Fruit fly (Drosophila melanogaster) whole organism, embryonic: ENCODE measurements around the gene Cyp310a1.

Source experiments
- Aef1 ChIP-seq: fragments of 200-800 bp; sonication (Bioruptor generic); IDR thresholded peaks from 3 replicates; pipeline ENCODE4 v1.3.6; 2022; ENCODE audit warnings: missing biosample characterization, missing genetic modification characterization
- CG11085 ChIP-seq: fragments of 200-800 bp; sonication (Bioruptor generic); IDR thresholded peaks from 2 replicates; pipeline ENCODE4 v1.3.6; 2022; ENCODE audit warnings: missing biosample characterization, missing genetic modification characterization
- CG12659 ChIP-seq: fragments of 200-800 bp; sonication (Bioruptor generic); optimal IDR thresholded peaks from 3 replicates; lab custom pipeline; 2017; ENCODE audit warnings: mild to moderate bottlenecking, missing biosample characterization, missing genetic modification reagents, missing genetic modification characterization
- CG12769 ChIP-seq: fragments of 200-800 bp; sonication (Bioruptor generic); optimal IDR thresholded peaks from 2 replicates; lab custom pipeline; 2019; ENCODE audit warnings: missing biosample characterization, mild to moderate bottlenecking, missing genetic modification characterization, moderate library complexity
- CG13424 ChIP-seq: fragments of 200-800 bp; sonication (Bioruptor generic); optimal IDR thresholded peaks from 2 replicates; lab custom pipeline; 2019; ENCODE audit warnings: missing biosample characterization, mild to moderate bottlenecking, missing genetic modification characterization, moderate library complexity
- CG14860 ChIP-seq: fragments of 200-800 bp; sonication (Bioruptor generic); IDR thresholded peaks from 3 replicates; pipeline ENCODE4 v1.3.6; 2022; ENCODE audit warnings: missing biosample characterization, missing genetic modification characterization; ENCODE audit not compliant: partially characterized antibody
- CG16813 ChIP-seq: fragments of 200-800 bp; sonication (Bioruptor generic); IDR thresholded peaks from 3 replicates; pipeline ENCODE4 v1.3.6; 2022; ENCODE audit warnings: missing biosample characterization, missing genetic modification characterization; ENCODE audit not compliant: partially characterized antibody
- CG18476 ChIP-seq: fragments of 200-800 bp; sonication (Bioruptor generic); optimal IDR thresholded peaks from 2 replicates; lab custom pipeline; 2016; ENCODE audit warnings: missing biosample characterization, mild to moderate bottlenecking, missing genetic modification characterization
- CG18619 ChIP-seq: fragments of 200-800 bp; sonication (Bioruptor generic); optimal IDR thresholded peaks from 3 replicates; lab custom pipeline; 2017; ENCODE audit warnings: missing biosample characterization, mild to moderate bottlenecking, missing genetic modification characterization
- CG2120 ChIP-seq: fragments of 200-800 bp; sonication (Bioruptor generic); optimal IDR thresholded peaks from 3 replicates; lab custom pipeline; 2016; ENCODE audit warnings: missing biosample characterization, missing genetic modification characterization
- CG2129 ChIP-seq: fragments of 200-800 bp; sonication (Bioruptor generic); IDR thresholded peaks from 2 replicates; pipeline ENCODE4 v1.3.6; 2022; ENCODE audit warnings: missing biosample characterization, missing genetic modification characterization; ENCODE audit not compliant: partially characterized antibody
- CG30403 ChIP-seq: fragments of 200-800 bp; sonication (Bioruptor generic); optimal IDR thresholded peaks from 3 replicates; lab custom pipeline; 2016; ENCODE audit warnings: missing biosample characterization, missing genetic modification characterization
- CG4820 ChIP-seq: fragments of 200-800 bp; sonication (Bioruptor generic); optimal IDR thresholded peaks from 3 replicates; lab custom pipeline; 2016; ENCODE audit warnings: missing biosample characterization, missing genetic modification characterization
- CG6272 ChIP-seq: fragments of 200-800 bp; sonication (Bioruptor generic); IDR thresholded peaks from 2 replicates; pipeline ENCODE4 v1.3.6; 2022; ENCODE audit warnings: missing biosample characterization, missing genetic modification characterization
- CG7357 ChIP-seq: fragments of 200-800 bp; sonication (Bioruptor generic); IDR thresholded peaks from 3 replicates; pipeline ENCODE4 v1.3.6; 2022; ENCODE audit warnings: missing biosample characterization, missing genetic modification characterization
- CG7556 ChIP-seq: fragments of 200-800 bp; sonication (Bioruptor generic); optimal IDR thresholded peaks from 2 replicates; lab custom pipeline; 2017; ENCODE audit warnings: missing biosample characterization, mild to moderate bottlenecking, missing genetic modification characterization
- CG8281 ChIP-seq: fragments of 200-800 bp; sonication (Bioruptor generic); optimal IDR thresholded peaks from 2 replicates; lab custom pipeline; 2018; ENCODE audit warnings: missing biosample characterization, mild to moderate bottlenecking, missing genetic modification characterization, moderate library complexity
- CG8290 ChIP-seq, 3 experiments: fragments of 200-800 bp; sonication (Bioruptor generic); optimal IDR thresholded peaks; 2 replicates each; lab custom pipeline; 2016 to 2019; ENCODE audit warnings: missing biosample characterization in 3 of 3, missing genetic modification characterization in 3 of 3, mild to moderate bottlenecking in 2 of 3, moderate library complexity in 1 of 3
- CG8359 ChIP-seq: fragments of 200-800 bp; sonication (Bioruptor generic); optimal IDR thresholded peaks from 2 replicates; lab custom pipeline; 2017; ENCODE audit warnings: missing biosample characterization, mild to moderate bottlenecking, missing genetic modification characterization, borderline replicate concordance
- CG8944 ChIP-seq: fragments of 200-800 bp; sonication (Bioruptor generic); optimal IDR thresholded peaks from 3 replicates; lab custom pipeline; 2016; ENCODE audit warnings: missing biosample characterization, missing genetic modification characterization
- CG9797 ChIP-seq: fragments of 200-800 bp; sonication (Bioruptor generic); optimal IDR thresholded peaks from 3 replicates; lab custom pipeline; 2018; ENCODE audit warnings: missing biosample characterization, mild to moderate bottlenecking, missing genetic modification characterization
- Camta ChIP-seq: fragments of 200-800 bp; sonication (Bioruptor generic); optimal IDR thresholded peaks from 2 replicates; lab custom pipeline; 2016; ENCODE audit warnings: missing biosample characterization, missing genetic modification characterization
- Dip2 ChIP-seq: fragments of 200-800 bp; sonication (Bioruptor generic); IDR thresholded peaks from 2 replicates; pipeline ENCODE4 v1.3.6; 2022; ENCODE audit warnings: missing biosample characterization, missing genetic modification characterization
- Dp ChIP-seq: fragments of 200-800 bp; sonication (Bioruptor generic); optimal IDR thresholded peaks from 2 replicates; lab custom pipeline; 2018; ENCODE audit warnings: missing biosample characterization, mild to moderate bottlenecking, missing genetic modification characterization, moderate library complexity
- E2f1 ChIP-seq: fragments of 200-800 bp; sonication (Bioruptor generic); IDR thresholded peaks from 2 replicates; pipeline ENCODE4 v1.3.6; 2022; ENCODE audit warnings: missing biosample characterization, missing genetic modification characterization
- Eip74EF ChIP-seq, 2 experiments: fragments of 200-800 bp in 1 of 2; fragments of >200 bp in 1 of 2; sonication (Bioruptor generic) in 1 of 2; optimal IDR thresholded peaks; 2 replicates each; lab custom pipeline; 2017 to 2019; ENCODE audit warnings: missing biosample characterization in 2 of 2, missing genetic modification characterization in 2 of 2, mild to moderate bottlenecking in 1 of 2, moderate library complexity in 1 of 2
- Ets65A ChIP-seq: fragments of 200-800 bp; sonication (Bioruptor generic); peaks from one replicate; lab custom pipeline; 2016; ENCODE audit warnings: missing biosample characterization, missing genetic modification characterization
- Fer2 ChIP-seq: fragments of 200-800 bp; sonication (Bioruptor generic); optimal IDR thresholded peaks from 2 replicates; lab custom pipeline; 2018; ENCODE audit warnings: missing biosample characterization, mild to moderate bottlenecking, missing genetic modification characterization, moderate library complexity
- H2.0 ChIP-seq: fragments of 200-800 bp; sonication (Bioruptor generic); IDR thresholded peaks from 2 replicates; pipeline ENCODE4 v1.3.6; 2022; ENCODE audit warnings: missing biosample characterization, missing genetic modification characterization
- Hr51 ChIP-seq, 2 experiments: fragments of 200-800 bp; sonication (Bioruptor generic); optimal IDR thresholded peaks; 2 replicates in 1 of 2; 3 replicates in 1 of 2; lab custom pipeline; 2016 to 2018; ENCODE audit warnings: missing biosample characterization in 2 of 2, missing genetic modification characterization in 2 of 2, mild to moderate bottlenecking in 1 of 2, moderate library complexity in 1 of 2
- Lpt ChIP-seq: fragments of >200 bp; optimal IDR thresholded peaks from 2 replicates; lab custom pipeline; 2018; ENCODE audit warnings: missing biosample characterization, missing genetic modification characterization
- Meics ChIP-seq: fragments of 200-800 bp; sonication (Bioruptor generic); optimal IDR thresholded peaks from 2 replicates; lab custom pipeline; 2017; ENCODE audit warnings: missing biosample characterization, mild to moderate bottlenecking, missing genetic modification characterization
- Side ChIP-seq: fragments of 200-800 bp; sonication (Bioruptor generic); optimal IDR thresholded peaks from 2 replicates; lab custom pipeline; 2016; ENCODE audit warnings: missing biosample characterization, missing genetic modification characterization
- bowl ChIP-seq: fragments of 200-800 bp; sonication (Bioruptor generic); IDR thresholded peaks from 2 replicates; pipeline ENCODE4 v1.3.6; 2022; ENCODE audit warnings: missing biosample characterization, missing genetic modification characterization
- caup ChIP-seq: fragments of 200-800 bp; sonication (Bioruptor generic); optimal IDR thresholded peaks from 3 replicates; lab custom pipeline; 2017; ENCODE audit warnings: missing biosample characterization, mild to moderate bottlenecking, missing genetic modification characterization, moderate library complexity; ENCODE audit not compliant: severe bottlenecking
- cwo ChIP-seq: fragments of 200-800 bp; sonication (Bioruptor generic); optimal IDR thresholded peaks from 3 replicates; lab custom pipeline; 2017; ENCODE audit warnings: missing biosample characterization, missing genetic modification characterization, mild to moderate bottlenecking, moderate library complexity, missing genetic modification reagents
- da ChIP-seq: fragments of 200-800 bp; sonication (Bioruptor generic); optimal IDR thresholded peaks from 2 replicates; lab custom pipeline; 2016; ENCODE audit warnings: missing biosample characterization, missing genetic modification characterization
- disco-r ChIP-seq: fragments of 200-800 bp; sonication (Bioruptor generic); optimal IDR thresholded peaks from 2 replicates; lab custom pipeline; 2016; ENCODE audit warnings: missing biosample characterization, missing genetic modification characterization
- dmrt11E ChIP-seq: fragments of 200-800 bp; sonication (Bioruptor generic); optimal IDR thresholded peaks from 3 replicates; lab custom pipeline; 2018; ENCODE audit warnings: missing biosample characterization, mild to moderate bottlenecking, missing genetic modification characterization, moderate library complexity
- ewg ChIP-seq: fragments of 200-800 bp; sonication (Bioruptor generic); optimal IDR thresholded peaks from 3 replicates; lab custom pipeline; 2017; ENCODE audit warnings: mild to moderate bottlenecking, missing biosample characterization, missing genetic modification reagents, missing genetic modification characterization
- gsb-n ChIP-seq: fragments of 200-800 bp; sonication (Bioruptor generic); optimal IDR thresholded peaks from 3 replicates; lab custom pipeline; 2018; ENCODE audit warnings: missing biosample characterization, mild to moderate bottlenecking, missing genetic modification characterization
- mld ChIP-seq: fragments of 200-800 bp; sonication (Bioruptor generic); IDR thresholded peaks from 3 replicates; pipeline ENCODE4 v1.3.6; 2022; ENCODE audit warnings: missing biosample characterization, missing genetic modification characterization; ENCODE audit not compliant: partially characterized antibody
- row ChIP-seq: fragments of 200-800 bp; sonication (Bioruptor generic); IDR thresholded peaks from 3 replicates; pipeline ENCODE4 v1.3.6; 2022; ENCODE audit warnings: missing biosample characterization, missing genetic modification characterization
- shn ChIP-seq: fragments of 200-800 bp; sonication (Bioruptor generic); optimal IDR thresholded peaks from 3 replicates; lab custom pipeline; 2016; ENCODE audit warnings: missing biosample characterization, missing genetic modification characterization
- sna ChIP-seq: fragments of 200-800 bp; sonication (Bioruptor generic); IDR thresholded peaks from 2 replicates; pipeline ENCODE4 v1.3.6; 2022; ENCODE audit warnings: missing biosample characterization, missing genetic modification characterization; ENCODE audit not compliant: partially characterized antibody
- usp ChIP-seq: fragments of >200 bp; optimal IDR thresholded peaks from 2 replicates; lab custom pipeline; 2017; ENCODE audit warnings: missing biosample characterization, missing genetic modification characterization
- vfl ChIP-seq: fragments of 200-800 bp; sonication (Bioruptor generic); optimal IDR thresholded peaks from 2 replicates; lab custom pipeline; 2016; ENCODE audit warnings: missing biosample characterization, missing genetic modification characterization

Cyp310a1 gene

DNA sequence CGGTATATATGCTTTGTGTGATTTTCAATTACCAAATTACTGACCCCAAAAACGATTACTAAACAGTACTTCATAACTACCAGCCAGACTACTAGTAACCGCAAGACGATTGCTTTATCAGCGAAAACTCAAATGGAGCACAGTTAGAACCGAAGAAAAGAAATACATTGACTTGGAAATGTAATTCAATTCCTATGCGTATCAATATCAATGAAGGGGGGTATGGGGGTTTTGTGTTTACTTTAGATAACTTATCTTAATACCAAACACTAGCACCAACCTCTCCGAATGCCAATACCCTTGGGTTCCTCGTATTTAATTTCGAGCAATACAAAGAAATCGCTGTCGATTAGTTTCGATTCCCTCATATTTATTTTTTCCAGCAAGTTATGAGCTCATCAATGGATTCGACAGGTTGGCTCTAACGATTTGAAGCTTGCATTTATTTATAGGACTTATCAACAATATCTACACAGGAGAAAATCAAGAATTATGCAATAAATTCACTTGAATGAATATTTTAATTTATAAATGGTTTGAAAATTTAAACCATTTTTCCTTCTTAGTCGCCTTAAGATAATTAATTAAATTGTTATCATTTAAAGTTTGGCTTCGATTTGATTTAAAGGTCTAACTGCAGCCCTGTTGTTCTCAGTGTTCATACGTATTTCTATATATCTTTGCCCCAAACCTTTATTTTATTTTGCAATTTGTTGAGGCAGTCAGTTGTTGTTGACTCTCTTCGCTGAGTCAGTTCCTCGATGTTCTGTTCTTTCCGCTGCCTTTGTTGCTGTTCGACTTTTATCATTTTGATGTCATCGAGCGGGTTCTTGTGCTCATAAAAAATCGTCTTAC, 31.2 kb downstream of the Cyp310a1 start (continued):
- no peak for TF ChIP-seq CG14860 (GFP tag; lab: Robert Waterston, UW)
- peak; percentile 70 for TF ChIP-seq CG18476 (GFP tag; lab: Kevin White, UChicago)
- TF ChIP-seq Fer2 (tag; lab: Kevin White, UChicago) = peak; percentile 67
- TF ChIP-seq shn (GFP tag; lab: Kevin White, UChicago) = peak; percentile 30
- TF ChIP-seq da (GFP tag; lab: Kevin White, UChicago) = no peak
- TF ChIP-seq CG7556 (GFP tag; lab: Kevin White, UChicago) = peak; percentile 83
- TF ChIP-seq CG2129 (GFP tag; lab: Robert Waterston, UW) = no peak
- TF ChIP-seq CG11085 (GFP tag; lab: Robert Waterston, UW) = 0 out of 2 replicates have a peak, but pooled peaks have one; percentile 67
- TF ChIP-seq CG16813 (GFP tag; lab: Robert Waterston, UW) = no peak
- TF ChIP-seq Meics = peak; percentile 85
- TF ChIP-seq CG18619 = peak; percentile 65
- peak; percentile 44 for TF ChIP-seq CG12769 (tag; lab: Kevin White, UChicago)
- TF ChIP-seq caup (GFP tag; lab: Kevin White, UChicago) = peak; percentile 46
- TF ChIP-seq Dp = no peak
- peak; percentile 66 for TF ChIP-seq dmrt11E
- TF ChIP-seq CG7357 = peak; percentile 62; the same call in 2 of the 3 replicates
- TF ChIP-seq Dip2 (GFP tag; lab: Robert Waterston, UW) = no peak
- TF ChIP-seq usp (GFP tag; lab: Kevin White, UChicago) = no peak
- peak in 1 of 2 experiments; percentile 59 for TF ChIP-seq Eip74EF (GFP tag; optimal IDR thresholded peaks at IDR 0.05; lab: Kevin White, UChicago)
- peak; percentile 45 for TF ChIP-seq ewg (GFP tag; lab: Kevin White, UChicago)
- no peak for TF ChIP-seq mld (GFP tag; lab: Robert Waterston, UW)
- peak; percentile 89 for TF ChIP-seq CG2120 (GFP tag; lab: Kevin White, UChicago)
- TF ChIP-seq CG8290 (GFP tag; optimal IDR thresholded peaks at IDR 0.05; lab: Kevin White, UChicago) = no peak
- TF ChIP-seq CG8290 (tag; optimal IDR thresholded peaks at IDR 0.05; lab: Kevin White, UChicago) = peak in 1 of 2 experiments; percentile 31
- peak; percentile 91 for TF ChIP-seq row (GFP tag; lab: Robert Waterston, UW)
- TF ChIP-seq sna = no peak
- TF ChIP-seq CG8944 (GFP tag; lab: Kevin White, UChicago) = peak; percentile 3
- peak; percentile 44; the same call in 1 of the 2 replicates for TF ChIP-seq CG6272 (GFP tag; lab: Robert Waterston, UW)
- TF ChIP-seq Camta (GFP tag; lab: Kevin White, UChicago) = peak; percentile 26
- peak; percentile 81 for TF ChIP-seq cwo (GFP tag; lab: Kevin White, UChicago)
- peak; percentile 41 for TF ChIP-seq vfl
- TF ChIP-seq Lpt (GFP tag; lab: Kevin White, UChicago) = no peak
- peak; percentile 78 for TF ChIP-seq E2f1 (GFP tag; lab: Robert Waterston, UW)
- TF ChIP-seq H2.0 (GFP tag; lab: Robert Waterston, UW) = peak; percentile 56; the same call in 1 of the 2 replicates
- peak; percentile 75 for TF ChIP-seq CG12659 (GFP tag; lab: Kevin White, UChicago)
- no peak for TF ChIP-seq CG9797 (GFP tag; lab: Kevin White, UChicago)
- no peak for TF ChIP-seq Side (GFP tag; lab: Kevin White, UChicago)
- TF ChIP-seq Hr51 (GFP tag; optimal IDR thresholded peaks at IDR 0.05; lab: Kevin White, UChicago) = peak; percentile 59 to 87
- no peak for TF ChIP-seq disco-r
- no peak for TF ChIP-seq bowl (GFP tag; lab: Robert Waterston, UW)
- peak; percentile 69 for TF ChIP-seq gsb-n (tag; lab: Kevin White, UChicago)
- TF ChIP-seq CG8359 (GFP tag; lab: Kevin White, UChicago) = peak; percentile 60
- TF ChIP-seq Aef1 (GFP tag; lab: Robert Waterston, UW) = peak; percentile 64; the same call in 2 of the 3 replicates
- peak; percentile 72 for TF ChIP-seq CG4820 (GFP tag; lab: Kevin White, UChicago)
- TF ChIP-seq CG30403 = peak; percentile 82
- peak; percentile 19 for TF ChIP-seq CG8281 (tag; lab: Kevin White, UChicago)
- peak; percentile 52 for TF ChIP-seq Ets65A (GFP tag; lab: Kevin White, UChicago)
- TF ChIP-seq CG13424 (tag; lab: Kevin White, UChicago) = peak; percentile 84
